Fruit fly (Drosophila melanogaster) Kc167 (cell line): ENCODE results near the gene Tsen2.

Experiments used
- Myc ChIP-seq: fragments of >200 bp; optimal IDR thresholded peaks from 2 replicates; lab custom pipeline; 2017; ENCODE audit warnings: missing external identifiers
- Sin3A ChIP-seq: fragments of >200 bp; optimal IDR thresholded peaks from 2 replicates; lab custom pipeline; 2018; ENCODE audit warnings: missing external identifiers
- h ChIP-seq: fragments of >200 bp; optimal IDR thresholded peaks from 3 replicates; lab custom pipeline; 2018; ENCODE audit warnings: missing external identifiers
- insv ChIP-seq: fragments of >200 bp; optimal IDR thresholded peaks from 3 replicates; lab custom pipeline; 2018; ENCODE audit warnings: missing external identifiers
- psq ChIP-seq: fragments of >200 bp; optimal IDR thresholded peaks from 2 replicates; lab custom pipeline; 2017; ENCODE audit warnings: missing external identifiers
- ttk ChIP-seq: sonication (Bioruptor generic); optimal IDR thresholded peaks from 2 replicates; lab custom pipeline; 2017; ENCODE audit warnings: missing external identifiers

Gene Tsen2

DNA sequence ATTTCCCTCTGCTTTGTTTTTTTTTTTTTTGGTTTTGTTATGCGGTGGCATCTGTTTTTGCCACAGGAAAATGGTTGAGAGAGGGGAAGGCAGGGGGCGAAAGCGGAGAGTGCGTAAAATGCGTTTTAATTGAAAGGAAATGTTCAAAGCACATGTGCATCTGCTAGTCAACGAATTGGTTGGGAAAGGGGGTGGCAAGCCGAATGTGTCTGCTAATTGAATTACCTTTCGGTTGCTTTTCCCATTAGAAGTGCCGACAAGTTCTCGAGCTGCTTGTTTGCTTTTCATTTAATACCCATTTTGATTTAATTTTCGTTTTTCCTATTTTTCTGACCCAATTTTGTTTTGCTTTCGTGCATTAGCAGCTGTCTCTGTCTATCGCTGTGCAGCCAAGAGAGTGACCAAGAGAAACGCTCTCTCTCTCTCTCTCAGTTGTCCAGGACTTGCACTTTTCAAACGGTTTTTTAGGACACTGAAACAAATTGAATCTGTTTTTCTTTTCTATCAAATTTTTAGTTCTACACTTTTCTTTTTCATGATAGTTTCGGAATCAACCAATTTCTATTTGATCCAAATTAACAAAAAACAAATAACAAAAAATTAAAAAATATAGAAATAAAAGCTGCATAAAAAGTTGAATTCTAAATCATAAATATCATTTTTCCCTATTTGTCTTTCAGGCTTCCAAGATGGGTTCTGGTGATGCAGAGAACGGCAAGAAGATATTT, 11.0 kb upstream of the Tsen2 start:
- TF ChIP-seq h (lab: Kevin White, UChicago) (no peak), Sin3A (lab: Kevin White, UChicago) (no peak), psq (no peak), ttk (lab: Kevin White, UChicago) (no peak), insv (lab: Kevin White, UChicago) (no peak), Myc (lab: Kevin White, UChicago) (no peak)

DNA sequence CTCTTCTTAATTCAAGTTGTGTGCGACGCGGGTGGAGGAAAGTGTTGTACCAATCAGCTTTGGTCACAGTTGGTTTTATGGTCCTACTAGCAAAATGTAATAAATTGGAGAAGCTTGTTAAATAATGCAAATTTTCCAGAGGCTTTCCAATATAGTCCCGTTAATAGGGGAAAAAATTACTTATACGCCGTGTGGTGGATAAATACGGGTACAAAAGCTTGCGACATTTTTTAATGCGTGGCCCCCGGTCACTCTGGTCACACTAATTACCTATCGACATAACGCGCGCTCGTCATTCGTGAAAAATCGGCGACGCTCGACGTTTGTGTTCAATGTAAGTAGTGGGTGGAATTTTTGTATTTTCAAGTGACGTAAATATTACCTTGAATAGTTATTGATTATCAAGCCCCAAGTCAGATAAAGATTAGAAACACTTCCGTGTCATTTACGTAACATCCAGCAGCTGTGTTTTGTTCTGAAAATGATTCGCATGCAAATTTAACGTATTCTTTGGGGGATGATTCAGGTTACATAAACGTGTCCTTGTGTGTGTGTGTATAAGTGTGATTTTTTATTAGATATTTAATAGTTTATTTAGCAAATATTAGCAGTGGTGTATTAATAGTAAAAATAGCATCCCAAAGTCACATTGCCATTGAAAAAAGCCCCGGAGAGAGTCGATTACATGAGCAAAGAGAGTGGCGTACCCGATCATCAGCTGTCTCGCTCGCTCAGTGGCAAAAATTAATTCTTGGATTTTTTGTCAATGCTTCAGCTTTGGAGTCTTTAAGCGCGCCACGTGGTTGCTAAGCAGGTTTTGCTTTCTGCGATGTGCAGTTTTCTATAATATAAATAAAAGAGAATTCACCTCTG, 9.7 kb upstream of the Tsen2 start, which contains the start of gene Cyt-c-p:
Cyt-c-p (plus strand) TSS at position 290 of the 873 bp plus-strand sequence.
- TF ChIP-seq h (lab: Kevin White, UChicago) (no peak), Sin3A (lab: Kevin White, UChicago) (no peak), ttk (lab: Kevin White, UChicago) (no peak), insv (lab: Kevin White, UChicago) (no peak), Myc (lab: Kevin White, UChicago) (no peak), psq (no peak)

dm6 chr2L:16720707-16721700, 8.6 kb upstream of the Tsen2 start:
- TF ChIP-seq psq = no peak
- no peak for TF ChIP-seq ttk (lab: Kevin White, UChicago)
- TF ChIP-seq insv (lab: Kevin White, UChicago) = no peak
- no peak for TF ChIP-seq Myc (lab: Kevin White, UChicago)
- no peak for TF ChIP-seq Sin3A (lab: Kevin White, UChicago)
- TF ChIP-seq h (lab: Kevin White, UChicago) = no peak

DNA sequence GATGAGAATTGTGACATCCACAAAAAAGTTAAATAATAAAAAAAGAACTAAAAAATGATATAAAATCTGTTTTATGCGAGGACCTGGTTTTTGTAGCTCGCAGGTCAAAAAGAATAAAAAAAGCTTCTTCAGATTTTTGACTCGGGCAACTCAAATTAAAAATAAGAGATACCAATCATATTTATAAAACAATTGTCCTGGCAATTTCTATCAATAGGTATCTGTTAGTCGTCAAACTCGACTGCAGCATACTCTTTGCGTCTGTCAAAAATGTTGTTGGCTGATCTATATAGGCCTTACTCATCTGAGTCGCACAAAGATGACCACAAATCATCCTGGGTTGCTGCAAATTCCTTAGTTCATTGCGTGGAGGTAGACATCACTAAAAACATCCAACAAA, 7.0 kb upstream of the Tsen2 start:
- no peak for TF ChIP-seq Myc (lab: Kevin White, UChicago)
- no peak for TF ChIP-seq ttk (lab: Kevin White, UChicago)
- no peak for TF ChIP-seq h (lab: Kevin White, UChicago)

DNA sequence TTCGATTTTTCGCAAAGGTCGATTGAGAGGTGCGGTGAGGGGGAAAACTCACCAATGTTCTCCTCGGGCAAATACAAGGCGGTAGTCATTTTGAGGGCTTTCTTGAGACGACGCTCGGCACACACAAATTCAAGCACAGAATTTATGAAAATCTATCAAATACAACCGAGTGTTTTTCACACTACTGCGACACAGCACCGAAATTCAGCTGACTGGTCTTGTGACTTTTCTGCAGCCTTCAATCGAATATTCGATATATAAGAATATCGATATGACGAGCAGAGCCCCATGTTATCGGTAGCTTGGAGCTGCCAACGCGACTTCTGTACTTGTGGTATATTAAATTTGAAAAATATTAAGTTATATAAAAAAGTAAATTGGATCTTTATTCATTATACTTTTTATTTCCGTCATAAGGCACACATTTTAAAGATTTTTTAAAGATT, 2.0 kb upstream of the Tsen2 start, which contains the start of gene VhaSFD:
VhaSFD (minus strand) TSS at position 249 of the 446 bp plus-strand sequence.
- peak; percentile 65 for TF ChIP-seq psq
- TF ChIP-seq ttk (lab: Kevin White, UChicago) = no peak

dm6 chr2L:16730939-16731338, 1.4 kb downstream of the Tsen2 start, which contains the start of gene CG17996:
Gene CG17996 (minus strand): TSS chr2L:16731039.
- TF ChIP-seq insv (lab: Kevin White, UChicago) (no peak), psq (no peak), Sin3A (lab: Kevin White, UChicago) (no peak), ttk (lab: Kevin White, UChicago) (no peak), h (lab: Kevin White, UChicago) (no peak), Myc (lab: Kevin White, UChicago) (no peak)

DNA sequence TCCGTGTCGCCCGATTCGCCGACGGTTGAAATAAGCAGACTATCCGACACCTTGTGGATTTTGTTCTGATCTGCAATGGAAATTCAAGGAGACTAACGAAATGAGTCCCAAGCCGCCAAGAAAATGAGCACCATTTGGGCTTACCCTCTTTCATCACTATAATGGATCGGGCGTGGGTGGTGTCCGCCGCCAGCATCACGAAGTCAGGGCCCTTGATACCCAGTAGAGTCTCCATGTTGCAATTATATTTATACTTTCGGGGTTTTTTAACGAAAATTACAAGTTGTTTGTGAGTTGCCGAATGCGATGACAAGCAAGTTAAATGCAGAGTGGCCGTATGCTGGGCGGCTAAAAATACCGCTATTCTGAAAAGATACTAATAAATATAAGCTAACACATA, 2.2 kb downstream of the Tsen2 start, which contains the start of gene Prosbeta4:
Prosbeta4 (minus strand) TSS at position 335 of the 400 bp plus-strand sequence.
- TF ChIP-seq insv (lab: Kevin White, UChicago) (no peak), Myc (lab: Kevin White, UChicago) (no peak), h (lab: Kevin White, UChicago) (no peak), Sin3A (lab: Kevin White, UChicago) (no peak), psq (no peak), ttk (lab: Kevin White, UChicago) (no peak)

DNA sequence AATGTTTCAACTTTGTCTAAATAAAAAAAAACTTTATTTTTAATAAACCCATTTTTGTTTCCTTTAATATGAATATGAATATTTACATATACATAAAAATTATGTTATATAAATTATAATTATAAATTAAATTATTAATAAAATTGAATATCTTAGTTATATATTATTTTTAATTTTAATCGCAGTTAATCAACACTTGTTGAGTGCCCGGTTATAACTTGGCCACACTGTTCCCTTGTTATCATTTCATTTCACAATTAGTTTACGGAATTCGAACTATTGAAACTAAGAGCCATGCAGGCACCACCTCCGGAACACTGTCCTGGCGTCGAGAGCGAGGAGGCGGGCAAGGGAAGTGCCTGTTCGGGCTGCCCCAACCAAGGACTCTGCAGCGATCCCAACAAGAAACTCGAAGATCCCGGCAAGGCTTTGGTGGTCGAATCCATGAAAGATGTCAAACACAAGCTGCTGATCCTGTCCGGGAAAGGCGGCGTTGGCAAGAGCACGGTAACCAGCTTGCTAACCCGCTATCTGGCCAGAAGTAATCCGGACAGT, 2.8 kb downstream of the Tsen2 start, which contains the start of gene Nubp1:
Nubp1 (plus strand) TSS at position 213 of the 555 bp plus-strand sequence.
- TF ChIP-seq insv (lab: Kevin White, UChicago) (no peak), ttk (lab: Kevin White, UChicago) (no peak), Myc (lab: Kevin White, UChicago) (no peak), Sin3A (lab: Kevin White, UChicago) (no peak), h (lab: Kevin White, UChicago) (no peak), psq (no peak)

- no peak for TF ChIP-seq Sin3A (lab: Kevin White, UChicago)
- TF ChIP-seq h (lab: Kevin White, UChicago) = no peak
- TF ChIP-seq insv (lab: Kevin White, UChicago) = no peak
- TF ChIP-seq psq = no peak
- TF ChIP-seq ttk (lab: Kevin White, UChicago) = no peak
- no peak for TF ChIP-seq Myc (lab: Kevin White, UChicago)
These were observed 8.8 kb downstream of the Tsen2 start, which contains the start of the genes glu and ChLD3 for dm6 chr2L:16738206-16738900. Gene glu (minus strand): TSS chr2L:16738388. Gene ChLD3 (plus strand): TSS chr2L:16738850.
